Worm (Caenorhabditis elegans) whole organism, mixed stage, embryonic: ENCODE data around the gene oac-38.

Experiments used
- M03D4.4 ChIP-seq: sonication (generic microtip); optimal IDR thresholded peaks from 2 replicates; lab custom pipeline; 2017; ENCODE audit warnings: mild to moderate bottlenecking, missing genetic modification characterization, missing compliant biosample characterization
- bed-3 ChIP-seq: fragments of 200-800 bp; sonication (Bioruptor generic); optimal IDR thresholded peaks from 3 replicates; lab custom pipeline; 2018; ENCODE audit warnings: mild to moderate bottlenecking, missing genetic modification characterization, moderate library complexity, missing compliant biosample characterization
- blmp-1 ChIP-seq: fragments of 150-350 bp; optimal IDR thresholded peaks from 2 replicates; lab custom pipeline; 2014; ENCODE audit warnings: missing biosample characterization, missing genetic modification characterization
- ceh-39 ChIP-seq: fragments of 150-350 bp; optimal IDR thresholded peaks from 2 replicates; lab custom pipeline; 2014; ENCODE audit warnings: missing biosample characterization, missing genetic modification characterization
- ceh-43 ChIP-seq: fragments of 200-800 bp; sonication (Bioruptor generic); optimal IDR thresholded peaks from 2 replicates; lab custom pipeline; 2018; ENCODE audit warnings: mild to moderate bottlenecking, missing genetic modification characterization, moderate library complexity, missing compliant biosample characterization
- ceh-83 ChIP-seq: fragments of 200-800 bp; sonication (Bioruptor generic); optimal IDR thresholded peaks from 2 replicates; lab custom pipeline; 2018; ENCODE audit warnings: mild to moderate bottlenecking, missing genetic modification characterization, missing compliant biosample characterization
- ces-1 ChIP-seq: fragments of 150-350 bp; optimal IDR thresholded peaks from 2 replicates; lab custom pipeline; 2014; ENCODE audit warnings: missing biosample characterization, missing genetic modification reagents, missing genetic modification characterization
- cnd-1 ChIP-seq: fragments of 200-800 bp; sonication (Bioruptor generic); optimal IDR thresholded peaks from 2 replicates; lab custom pipeline; 2018; ENCODE audit warnings: mild to moderate bottlenecking, missing genetic modification characterization, missing compliant biosample characterization
- drap-1 ChIP-seq: fragments of 200-800 bp; sonication (Bioruptor generic); optimal IDR thresholded peaks from 3 replicates; lab custom pipeline; 2018; ENCODE audit warnings: mild to moderate bottlenecking, missing genetic modification characterization, missing compliant biosample characterization
- elt-1 ChIP-seq: sonication (generic microtip); optimal IDR thresholded peaks from 2 replicates; lab custom pipeline; 2017; ENCODE audit warnings: missing genetic modification characterization, mild to moderate bottlenecking, missing compliant biosample characterization, antibody characterized with exemption, moderate library complexity, borderline replicate concordance; ENCODE audit not compliant: insufficient read depth
- flh-1 ChIP-seq: fragments of 200-800 bp; sonication (Bioruptor generic); optimal IDR thresholded peaks from 2 replicates; lab custom pipeline; 2018; ENCODE audit warnings: mild to moderate bottlenecking, missing genetic modification characterization, moderate library complexity, missing compliant biosample characterization
- ham-2 ChIP-seq: fragments of 200-800 bp; sonication (Bioruptor generic); optimal IDR thresholded peaks from 2 replicates; lab custom pipeline; 2018; ENCODE audit warnings: mild to moderate bottlenecking, missing genetic modification characterization, missing compliant biosample characterization
- hlh-1 ChIP-seq: fragments of 150-350 bp; optimal IDR thresholded peaks from 2 replicates; lab custom pipeline; 2014; ENCODE audit warnings: missing biosample characterization, missing genetic modification reagents, missing genetic modification characterization
- lin-13 ChIP-seq: fragments of 150-350 bp; optimal IDR thresholded peaks from 2 replicates; lab custom pipeline; 2014; ENCODE audit warnings: missing biosample characterization, missing genetic modification characterization
- lin-32 ChIP-seq: fragments of 200-800 bp; sonication (Bioruptor generic); optimal IDR thresholded peaks from 2 replicates; lab custom pipeline; 2018; ENCODE audit warnings: mild to moderate bottlenecking, missing genetic modification characterization, missing compliant biosample characterization
- lsy-2 ChIP-seq: fragments of 150-350 bp; optimal IDR thresholded peaks from 2 replicates; lab custom pipeline; 2014; ENCODE audit warnings: missing biosample characterization, missing genetic modification characterization
- mab-5 ChIP-seq: fragments of 150-350 bp; optimal IDR thresholded peaks from 2 replicates; lab custom pipeline; 2014; ENCODE audit warnings: missing biosample characterization, missing genetic modification characterization
- mep-1 ChIP-seq: fragments of 150-350 bp; optimal IDR thresholded peaks from 2 replicates; lab custom pipeline; 2017; ENCODE audit warnings: missing biosample characterization, missing genetic modification reagents, missing genetic modification characterization, inconsistent platforms
- mls-2 ChIP-seq: sonication (generic microtip); optimal IDR thresholded peaks from 2 replicates; lab custom pipeline; 2016; ENCODE audit warnings: mild to moderate bottlenecking, missing genetic modification characterization, moderate library complexity, missing compliant biosample characterization
- nhr-12 ChIP-seq: fragments of 150-350 bp; optimal IDR thresholded peaks from 2 replicates; lab custom pipeline; 2014; ENCODE audit warnings: missing biosample characterization, missing genetic modification characterization
- nhr-2 ChIP-seq: fragments of 150-350 bp; optimal IDR thresholded peaks from 2 replicates; lab custom pipeline; 2014; ENCODE audit warnings: missing biosample characterization, missing genetic modification characterization
- nhr-28 ChIP-seq: fragments of 150-350 bp; optimal IDR thresholded peaks from 2 replicates; lab custom pipeline; 2014; ENCODE audit warnings: missing biosample characterization, missing genetic modification characterization
- nhr-76 ChIP-seq: sonication (generic microtip); optimal IDR thresholded peaks from 2 replicates; lab custom pipeline; 2017; ENCODE audit warnings: missing biosample characterization, missing genetic modification characterization
- pha-4 ChIP-seq: fragments of 150-350 bp; optimal IDR thresholded peaks from 2 replicates; lab custom pipeline; 2018; ENCODE audit warnings: missing biosample characterization, missing genetic modification reagents, missing genetic modification characterization
- sem-2 ChIP-seq: fragments of 200-800 bp; sonication (Bioruptor generic); optimal IDR thresholded peaks from 2 replicates; lab custom pipeline; 2018; ENCODE audit warnings: mild to moderate bottlenecking, missing genetic modification characterization, missing compliant biosample characterization
- snpc-4 ChIP-seq: fragments of 150-350 bp; optimal IDR thresholded peaks from 2 replicates; lab custom pipeline; 2014; ENCODE audit warnings: missing biosample characterization, missing genetic modification characterization
- sptf-1 ChIP-seq: sonication (generic microtip); optimal IDR thresholded peaks from 2 replicates; lab custom pipeline; 2017; ENCODE audit warnings: mild to moderate bottlenecking, missing genetic modification characterization, moderate library complexity, missing compliant biosample characterization
- tbx-8 ChIP-seq: fragments of 200-800 bp; sonication (Bioruptor generic); optimal IDR thresholded peaks from 2 replicates; lab custom pipeline; 2018; ENCODE audit warnings: mild to moderate bottlenecking, missing genetic modification characterization, moderate library complexity, missing compliant biosample characterization
- unc-120 ChIP-seq: sonication (generic microtip); optimal IDR thresholded peaks from 2 replicates; lab custom pipeline; 2017; ENCODE audit warnings: missing genetic modification characterization, missing compliant biosample characterization; ENCODE audit not compliant: poor library complexity, severe bottlenecking
- unc-39 ChIP-seq: fragments of 150-350 bp; optimal IDR thresholded peaks from 2 replicates; lab custom pipeline; 2014; ENCODE audit warnings: missing biosample characterization, missing genetic modification characterization
- unc-62 ChIP-seq: fragments of 150-350 bp; optimal IDR thresholded peaks from 2 replicates; lab custom pipeline; 2014; ENCODE audit warnings: missing biosample characterization, missing genetic modification reagents, missing genetic modification characterization
- zip-8 ChIP-seq: fragments of 150-350 bp; optimal IDR thresholded peaks from 2 replicates; lab custom pipeline; 2014; ENCODE audit warnings: missing biosample characterization, missing genetic modification characterization
- ztf-11 ChIP-seq: fragments of 150-350 bp; optimal IDR thresholded peaks from 2 replicates; lab custom pipeline; 2014; ENCODE audit warnings: missing biosample characterization, missing genetic modification characterization

Gene oac-38

ce11 chrIV:14158086-14158485 is 4.9 kb upstream of the oac-38 start, which contains the start of gene R05A10.8:
Gene R05A10.8 (minus strand): TSS chrIV:14158186.
- TF ChIP-seq nhr-76 (tag; lab: Kevin White, UChicago) (no peak), mls-2 (tag; lab: Kevin White, UChicago) (no peak), sem-2 (no peak), sptf-1 (tag; lab: Kevin White, UChicago) (no peak), unc-39 (tag; lab: Kevin White, UChicago) (no peak), ces-1 (GFP tag; lab: Kevin White, UChicago) (no peak), snpc-4 (tag; lab: Kevin White, UChicago) (no peak), mab-5 (no peak), lin-32 (no peak), mep-1 (tag; lab: Kevin White, UChicago) (no peak), cnd-1 (no peak), ham-2 (GFP tag; lab: Kevin White, UChicago) (no peak), zip-8 (tag; lab: Kevin White, UChicago) (no peak), nhr-28 (tag; lab: Kevin White, UChicago) (no peak), ztf-11 (tag; lab: Kevin White, UChicago) (no peak), lsy-2 (no peak), unc-120 (tag; lab: Kevin White, UChicago) (no peak), nhr-2 (no peak), pha-4 (tag; lab: Kevin White, UChicago) (no peak)

- TF ChIP-seq sem-2 (no peak), flh-1 (no peak), sptf-1 (tag; lab: Kevin White, UChicago) (no peak), drap-1 (no peak), unc-62 (GFP tag; lab: Kevin White, UChicago) (no peak), nhr-28 (tag; lab: Kevin White, UChicago) (no peak), ztf-11 (tag; lab: Kevin White, UChicago) (no peak), cnd-1 (no peak), mep-1 (tag; lab: Kevin White, UChicago) (no peak), lin-32 (no peak), bed-3 (GFP tag; lab: Kevin White, UChicago) (no peak), elt-1 (no peak), lin-13 (tag; lab: Kevin White, UChicago) (no peak), snpc-4 (tag; lab: Kevin White, UChicago) (no peak)
Measured at ce11 chrIV:14145594-14145993, 7.6 kb downstream of the oac-38 start, which contains the start of gene oac-37. Gene oac-37 (plus strand): TSS chrIV:14145894.

- TF ChIP-seq nhr-76 (tag; lab: Kevin White, UChicago): no peak
- no peak for TF ChIP-seq pha-4 (tag; lab: Kevin White, UChicago)
- TF ChIP-seq cnd-1: no peak
- no peak for TF ChIP-seq nhr-12 (tag; lab: Kevin White, UChicago)
- TF ChIP-seq ceh-43 (GFP tag; lab: Kevin White, UChicago): no peak
- no peak for TF ChIP-seq nhr-28 (tag; lab: Kevin White, UChicago)
- TF ChIP-seq mep-1 (tag; lab: Kevin White, UChicago): no peak
Measured at ce11 chrIV:14143042-14143441, 10.1 kb downstream of the oac-38 start.

ce11 chrIV:14137063-14137462 is 16.1 kb downstream of the oac-38 start, which contains the start of gene srz-31:
Gene srz-31 (plus strand): TSS chrIV:14137363.
- no peak for TF ChIP-seq blmp-1 (tag; lab: Kevin White, UChicago)
- TF ChIP-seq mls-2 (tag; lab: Kevin White, UChicago): no peak
- TF ChIP-seq sptf-1 (tag; lab: Kevin White, UChicago): no peak
- no peak for TF ChIP-seq snpc-4 (tag; lab: Kevin White, UChicago)
- no peak for TF ChIP-seq nhr-12 (tag; lab: Kevin White, UChicago)
- TF ChIP-seq unc-62 (GFP tag; lab: Kevin White, UChicago): no peak
- TF ChIP-seq tbx-8 (GFP tag; lab: Kevin White, UChicago): no peak
- no peak for TF ChIP-seq ces-1 (GFP tag; lab: Kevin White, UChicago)
- no peak for TF ChIP-seq ceh-39 (tag; lab: Kevin White, UChicago)
- no peak for TF ChIP-seq mep-1 (tag; lab: Kevin White, UChicago)
- no peak for TF ChIP-seq M03D4.4
- TF ChIP-seq pha-4 (tag; lab: Kevin White, UChicago): no peak
- TF ChIP-seq lin-13 (tag; lab: Kevin White, UChicago): no peak

ce11 chrIV:14133400-14133799 is 19.8 kb downstream of the oac-38 start:
- TF ChIP-seq cnd-1 (no peak), lsy-2 (no peak), mab-5 (no peak), ceh-43 (GFP tag; lab: Kevin White, UChicago) (no peak), blmp-1 (tag; lab: Kevin White, UChicago) (no peak), pha-4 (tag; lab: Kevin White, UChicago) (no peak), sem-2 (no peak), ceh-83 (GFP tag; lab: Kevin White, UChicago) (no peak), hlh-1 (no peak), nhr-2 (no peak)
